Worm (Caenorhabditis elegans): ENCODE data around the gene Y73C8B.2.

Y73C8B.2 gene

ce11 chrV:3144494-3144893 lies 50.3 kb downstream of the Y73C8B.2 start, which contains the start of gene srab-10:
Gene srab-10 (minus strand): TSS chrV:3144594.
- TF ChIP-seq nhr-11 (tag; optimal IDR thresholded peaks at IDR 0.05) (no peak), skn-1 (tag; optimal IDR thresholded peaks at IDR 0.05) (no peak), sma-3 (GFP tag; optimal IDR thresholded peaks at IDR 0.05) (no peak), crh-2 (tag; optimal IDR thresholded peaks at IDR 0.05) (no peak), nhr-21 (tag; optimal IDR thresholded peaks at IDR 0.05) (no peak), R02D3.7 (tag; optimal IDR thresholded peaks at IDR 0.05) (no peak), sem-4 (tag; optimal IDR thresholded peaks at IDR 0.05) (no peak), mab-5 (tag; optimal IDR thresholded peaks at IDR 0.05) (no peak), mdl-1 (tag; optimal IDR thresholded peaks at IDR 0.05) (no peak)

All from whole organism, L2 larva.